Worm (Caenorhabditis elegans): ENCODE results near the gene ZK637.15.

DNA sequence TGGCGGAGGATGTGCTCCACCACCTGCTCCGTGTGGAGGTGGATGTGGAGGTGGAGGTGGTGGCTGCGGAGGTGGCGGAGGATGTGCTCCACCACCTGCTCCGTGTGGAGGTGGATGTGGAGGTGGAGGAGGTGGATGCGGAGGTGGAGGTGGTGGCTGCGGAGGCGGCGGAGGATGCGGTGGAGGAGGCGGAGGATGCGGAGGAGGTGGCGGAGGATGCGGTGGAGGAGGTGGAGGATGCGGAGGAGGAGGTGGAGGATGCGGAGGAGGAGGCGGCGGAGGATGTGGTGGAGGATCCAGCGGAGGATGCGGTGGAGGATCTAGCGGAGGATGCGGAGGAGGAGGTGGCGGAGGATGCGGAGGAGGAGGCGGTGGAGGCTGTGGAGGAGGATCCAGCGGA, 42.6 kb downstream of the ZK637.15 start:
- TF ChIP-seq lsy-2 (tag; optimal IDR thresholded peaks at IDR 0.05) (no peak), nhr-11 (tag; optimal IDR thresholded peaks at IDR 0.05) (no peak), sma-3 (GFP tag; optimal IDR thresholded peaks at IDR 0.05) (no peak), lin-39 (tag; optimal IDR thresholded peaks at IDR 0.05) (no peak), gmeb-1 (tag; optimal IDR thresholded peaks at IDR 0.05) (no peak)
